Worm (Caenorhabditis elegans) whole organism, mixed stage, embryonic: ENCODE results near the gene gly-14.

Experiments used
- blmp-1 ChIP-seq: fragments of 150-350 bp; optimal IDR thresholded peaks from 2 replicates; lab custom pipeline; 2014; ENCODE audit warnings: missing biosample characterization, missing genetic modification characterization
- ceh-83 ChIP-seq: fragments of 200-800 bp; sonication (Bioruptor generic); optimal IDR thresholded peaks from 2 replicates; lab custom pipeline; 2018; ENCODE audit warnings: mild to moderate bottlenecking, missing genetic modification characterization, missing compliant biosample characterization
- cnd-1 ChIP-seq: fragments of 200-800 bp; sonication (Bioruptor generic); optimal IDR thresholded peaks from 2 replicates; lab custom pipeline; 2018; ENCODE audit warnings: mild to moderate bottlenecking, missing genetic modification characterization, missing compliant biosample characterization
- lsy-2 ChIP-seq: fragments of 150-350 bp; optimal IDR thresholded peaks from 2 replicates; lab custom pipeline; 2014; ENCODE audit warnings: missing biosample characterization, missing genetic modification characterization
- mls-2 ChIP-seq: sonication (generic microtip); optimal IDR thresholded peaks from 2 replicates; lab custom pipeline; 2016; ENCODE audit warnings: mild to moderate bottlenecking, missing genetic modification characterization, moderate library complexity, missing compliant biosample characterization
- nhr-12 ChIP-seq: fragments of 150-350 bp; optimal IDR thresholded peaks from 2 replicates; lab custom pipeline; 2014; ENCODE audit warnings: missing biosample characterization, missing genetic modification characterization
- nhr-2 ChIP-seq: fragments of 150-350 bp; optimal IDR thresholded peaks from 2 replicates; lab custom pipeline; 2014; ENCODE audit warnings: missing biosample characterization, missing genetic modification characterization
- nhr-76 ChIP-seq: sonication (generic microtip); optimal IDR thresholded peaks from 2 replicates; lab custom pipeline; 2017; ENCODE audit warnings: missing biosample characterization, missing genetic modification characterization
- pha-4 ChIP-seq: fragments of 150-350 bp; optimal IDR thresholded peaks from 2 replicates; lab custom pipeline; 2018; ENCODE audit warnings: missing biosample characterization, missing genetic modification reagents, missing genetic modification characterization
- sem-2 ChIP-seq: fragments of 200-800 bp; sonication (Bioruptor generic); optimal IDR thresholded peaks from 2 replicates; lab custom pipeline; 2018; ENCODE audit warnings: mild to moderate bottlenecking, missing genetic modification characterization, missing compliant biosample characterization
- unc-62 ChIP-seq: fragments of 150-350 bp; optimal IDR thresholded peaks from 2 replicates; lab custom pipeline; 2014; ENCODE audit warnings: missing biosample characterization, missing genetic modification reagents, missing genetic modification characterization
- ztf-11 ChIP-seq: fragments of 150-350 bp; optimal IDR thresholded peaks from 2 replicates; lab custom pipeline; 2014; ENCODE audit warnings: missing biosample characterization, missing genetic modification characterization

DNA sequence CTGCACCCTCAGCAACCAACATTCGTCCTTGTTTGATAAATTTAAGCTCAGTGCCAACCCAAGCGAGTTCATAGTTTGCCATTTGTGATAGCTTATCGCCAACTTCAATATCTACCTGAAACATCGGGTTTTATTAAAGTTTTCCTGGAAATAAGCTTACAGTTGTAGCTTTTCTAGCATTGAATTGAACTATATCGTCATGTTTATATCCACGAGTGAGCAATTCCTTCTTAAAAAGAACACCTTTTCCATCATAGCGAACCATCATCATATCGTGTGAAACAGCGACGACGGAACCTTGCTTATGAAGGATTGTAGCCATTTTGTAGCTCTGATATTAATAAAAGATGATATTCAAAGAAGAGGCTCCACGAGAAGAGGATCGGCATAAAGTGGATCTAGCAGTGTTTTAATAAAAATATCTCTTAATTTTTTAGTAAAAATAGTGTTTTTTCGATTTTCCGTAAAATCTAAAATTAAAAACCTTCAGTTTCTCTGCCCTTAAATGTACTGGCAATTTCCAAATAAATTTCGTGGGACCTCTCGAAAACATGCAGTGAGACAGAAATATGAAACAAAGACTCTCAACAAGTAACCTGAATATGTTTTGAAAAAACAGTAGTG is 9.3 kb upstream of the gly-14 start, which contains the start of gene M01F1.8:
- TF ChIP-seq ztf-11 = no peak
- no peak for TF ChIP-seq cnd-1 (tag; lab: Kevin White, UChicago)
- no peak for TF ChIP-seq mls-2 (tag; lab: Kevin White, UChicago)
- no peak for TF ChIP-seq lsy-2 (tag; lab: Kevin White, UChicago)
- TF ChIP-seq unc-62 (GFP tag; lab: Kevin White, UChicago) = no peak
- TF ChIP-seq nhr-76 = no peak
- no peak for TF ChIP-seq blmp-1
- no peak for TF ChIP-seq nhr-12 (tag; lab: Kevin White, UChicago)
- no peak for TF ChIP-seq pha-4 (tag; lab: Kevin White, UChicago)
- no peak for TF ChIP-seq ceh-83 (GFP tag; lab: Kevin White, UChicago)
- no peak for TF ChIP-seq sem-2 (GFP tag; lab: Kevin White, UChicago)
- no peak for TF ChIP-seq nhr-2 (tag; lab: Kevin White, UChicago)
